Worm (Caenorhabditis elegans) whole organism, L1 larva: ENCODE measurements around the gene C02F5.13.

ENCODE experiments used
- blmp-1 ChIP-seq: fragments of 150-350 bp; optimal IDR thresholded peaks from 2 replicates; lab custom pipeline; 2014; ENCODE audit warnings: missing biosample characterization, missing genetic modification characterization
- jun-1 ChIP-seq: fragments of 150-350 bp; optimal IDR thresholded peaks from 2 replicates; lab custom pipeline; 2014; ENCODE audit warnings: missing biosample characterization, missing genetic modification reagents, missing genetic modification characterization
- pqm-1 ChIP-seq: sonication (generic microtip); optimal IDR thresholded peaks from 3 replicates; lab custom pipeline; 2017; ENCODE audit warnings: missing biosample characterization, missing genetic modification characterization

C02F5.13 gene

DNA sequence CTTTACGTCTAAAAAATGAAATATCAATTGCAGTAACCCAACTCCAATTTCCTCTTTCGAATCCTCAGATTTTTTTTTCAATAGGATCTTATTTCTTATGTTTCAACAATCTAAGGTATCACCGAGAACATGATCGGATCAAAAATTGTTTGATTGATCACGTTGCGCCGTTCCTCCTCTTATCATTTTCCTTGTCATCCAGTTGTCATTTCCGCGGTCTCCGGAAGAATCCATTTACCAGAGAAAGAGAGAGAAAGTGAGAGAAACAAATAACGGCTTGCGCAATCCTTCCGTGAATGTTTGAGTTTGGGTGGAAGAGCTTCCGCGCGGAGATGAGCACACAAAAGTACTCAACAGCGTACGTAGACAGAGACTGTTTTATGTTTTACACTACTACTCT is 46.1 kb downstream of the C02F5.13 start:
- no peak for TF ChIP-seq jun-1
- TF ChIP-seq pqm-1 (tag; lab: Kevin White, UChicago), result no peak
- TF ChIP-seq blmp-1 (tag; lab: Kevin White, UChicago), result peak; percentile 84
